Worm (Caenorhabditis elegans) whole organism, L3 larva: Measurements from ENCODE around the gene nhr-17.

ENCODE experiments used
- R02D3.7 ChIP-seq: fragments of 150-350 bp; optimal IDR thresholded peaks from 2 replicates; lab custom pipeline; 2014; ENCODE audit warnings: missing biosample characterization, missing genetic modification characterization
- ama-1 ChIP-seq: fragments of 150-350 bp; optimal IDR thresholded peaks from 2 replicates; lab custom pipeline; 2018
- ceh-28 ChIP-seq: fragments of 150-350 bp; optimal IDR thresholded peaks from 2 replicates; lab custom pipeline; 2014; ENCODE audit warnings: missing biosample characterization, missing genetic modification reagents, missing genetic modification characterization
- daf-12 ChIP-seq: fragments of 150-350 bp; optimal IDR thresholded peaks from 2 replicates; lab custom pipeline; 2014; ENCODE audit warnings: missing biosample characterization, missing genetic modification reagents, missing genetic modification characterization
- elt-1 ChIP-seq: fragments of 150-350 bp; optimal IDR thresholded peaks from 2 replicates; lab custom pipeline; 2014; ENCODE audit warnings: missing biosample characterization, missing genetic modification characterization
- fkh-10 ChIP-seq: sonication (generic microtip); optimal IDR thresholded peaks from 2 replicates; lab custom pipeline; 2017; ENCODE audit warnings: missing biosample characterization, missing genetic modification reagents, missing genetic modification characterization
- fos-1 ChIP-seq: fragments of 150-350 bp; optimal IDR thresholded peaks from 2 replicates; lab custom pipeline; 2014; ENCODE audit warnings: missing biosample characterization, missing genetic modification characterization
- nhr-23 ChIP-seq: fragments of 150-350 bp; optimal IDR thresholded peaks from 2 replicates; lab custom pipeline; 2014; ENCODE audit warnings: missing biosample characterization, missing genetic modification reagents, missing genetic modification characterization
- nhr-237 ChIP-seq: fragments of 150-350 bp; optimal IDR thresholded peaks from 2 replicates; lab custom pipeline; 2014; ENCODE audit warnings: missing biosample characterization, missing genetic modification characterization
- nhr-76 ChIP-seq: fragments of 150-350 bp; sonication (generic microtip); optimal IDR thresholded peaks from 5 replicates; lab custom pipeline; 2014; ENCODE audit warnings: missing biosample characterization, missing genetic modification characterization
- skn-1 ChIP-seq: fragments of 150-350 bp; optimal IDR thresholded peaks from 2 replicates; lab custom pipeline; 2014; ENCODE audit warnings: missing biosample characterization, missing genetic modification characterization
- snpc-4 ChIP-seq: fragments of 150-350 bp; optimal IDR thresholded peaks from 2 replicates; lab custom pipeline; 2014; ENCODE audit warnings: missing biosample characterization, missing genetic modification characterization
- zag-1 ChIP-seq: fragments of 150-350 bp; optimal IDR thresholded peaks from 2 replicates; lab custom pipeline; 2014; ENCODE audit warnings: missing biosample characterization, missing genetic modification characterization

DNA sequence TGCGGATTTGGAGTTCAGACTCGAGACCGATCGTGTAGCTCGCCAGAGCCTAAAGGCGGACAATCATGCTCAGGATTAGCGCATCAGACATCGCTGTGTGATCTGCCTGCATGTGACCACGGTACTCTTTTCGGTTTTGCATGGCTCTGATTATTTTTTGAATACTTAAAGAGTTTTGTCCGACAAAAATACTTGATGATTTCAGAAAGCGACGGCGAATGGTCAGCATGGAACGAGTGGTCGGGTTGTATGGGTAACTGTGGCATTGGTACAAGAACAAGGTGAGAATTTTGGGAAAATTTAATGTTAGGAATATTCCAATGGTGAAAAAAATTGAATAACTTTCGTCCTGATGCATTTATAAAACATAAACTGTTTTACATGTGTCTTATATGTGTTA, 19.8 kb upstream of the nhr-17 start:
- no peak for TF ChIP-seq snpc-4
- TF ChIP-seq fkh-10 (GFP tag; lab: Kevin White, UChicago): no peak
- TF ChIP-seq nhr-76 (tag; lab: Kevin White, UChicago): no peak
- TF ChIP-seq zag-1 (tag; lab: Kevin White, UChicago): no peak
- TF ChIP-seq elt-1 (tag; lab: Kevin White, UChicago): no peak
- no peak for TF ChIP-seq fos-1 (tag; lab: Kevin White, UChicago)
- no peak for TF ChIP-seq skn-1 (tag; lab: Kevin White, UChicago)
- TF ChIP-seq nhr-23: no peak
- TF ChIP-seq nhr-237 (tag; lab: Kevin White, UChicago): no peak
- no peak for TF ChIP-seq ceh-28 (tag; lab: Kevin White, UChicago)
- TF ChIP-seq R02D3.7 (tag; lab: Kevin White, UChicago): no peak
- no peak for TF ChIP-seq daf-12 (tag; lab: Kevin White, UChicago)
- TF ChIP-seq ama-1 (lab: Kevin White, UChicago): no peak
